Fruit fly (Drosophila melanogaster) whole organism, embryonic: ENCODE data around the gene Vta1.

Experiments used
- Awh ChIP-seq: fragments of 200-800 bp; sonication (Bioruptor generic); IDR thresholded peaks from 2 replicates; pipeline ENCODE4, ENCODE4 v1.3.6; 2022; ENCODE audit warnings: missing biosample characterization, missing genetic modification characterization
- Blimp-1 ChIP-seq: fragments of 200-800 bp; sonication (Bioruptor generic); optimal IDR thresholded peaks from 3 replicates; lab custom pipeline; 2018; ENCODE audit warnings: missing biosample characterization, missing genetic modification characterization, mild to moderate bottlenecking, moderate library complexity, missing genetic modification reagents
- CG15011 ChIP-seq: fragments of 200-800 bp; sonication (Bioruptor generic); optimal IDR thresholded peaks from 3 replicates; lab custom pipeline; 2018; ENCODE audit warnings: missing biosample characterization, mild to moderate bottlenecking, missing genetic modification characterization
- CG16813 ChIP-seq: fragments of 200-800 bp; sonication (Bioruptor generic); IDR thresholded peaks from 3 replicates; pipeline ENCODE4 v1.3.6; 2022; ENCODE audit warnings: missing biosample characterization, missing genetic modification characterization; ENCODE audit not compliant: partially characterized antibody
- CG17361 ChIP-seq: fragments of 200-800 bp; sonication (Bioruptor generic); IDR thresholded peaks from 3 replicates; pipeline ENCODE4 v1.3.6; 2022; ENCODE audit warnings: missing biosample characterization, missing genetic modification characterization
- CG1792 ChIP-seq: fragments of 200-800 bp; sonication (Bioruptor generic); optimal IDR thresholded peaks from 2 replicates; lab custom pipeline; 2016; ENCODE audit warnings: missing biosample characterization, missing genetic modification characterization
- CG18262 ChIP-seq: fragments of 200-800 bp; optimal IDR thresholded peaks from 3 replicates; lab custom pipeline; 2019; ENCODE audit warnings: missing biosample characterization, mild to moderate bottlenecking, missing genetic modification characterization, moderate library complexity
- CG1832 ChIP-seq: fragments of 200-800 bp; sonication (Bioruptor generic); optimal IDR thresholded peaks from 2 replicates; lab custom pipeline; 2017; ENCODE audit warnings: missing biosample characterization, mild to moderate bottlenecking, missing genetic modification characterization, inconsistent platforms
- CG2889 ChIP-seq: fragments of 200-800 bp; sonication (Bioruptor generic); IDR thresholded peaks from 3 replicates; pipeline ENCODE4 v1.3.6; 2022; ENCODE audit warnings: missing biosample characterization, missing genetic modification characterization
- CG4424 ChIP-seq: fragments of 200-800 bp; sonication (Bioruptor generic); optimal IDR thresholded peaks from 3 replicates; lab custom pipeline; 2016; ENCODE audit warnings: missing biosample characterization, missing genetic modification characterization
- CG4854 ChIP-seq: fragments of 200-800 bp; sonication (Bioruptor generic); optimal IDR thresholded peaks from 2 replicates; lab custom pipeline; 2016; ENCODE audit warnings: missing biosample characterization, missing genetic modification characterization, inconsistent platforms
- CG5245 ChIP-seq: fragments of 200-800 bp; sonication (Bioruptor generic); optimal IDR thresholded peaks from 3 replicates; lab custom pipeline; 2016; ENCODE audit warnings: missing biosample characterization, missing genetic modification characterization
- CG8478 ChIP-seq: fragments of >200 bp; optimal IDR thresholded peaks from 2 replicates; lab custom pipeline; 2018
- CG8765 ChIP-seq: fragments of 200-800 bp; sonication (Bioruptor generic); IDR thresholded peaks from 2 replicates; pipeline ENCODE4 v1.3.6; 2022; ENCODE audit warnings: missing biosample characterization, missing genetic modification characterization
- CG9437 ChIP-seq: fragments of 200-800 bp; sonication (Bioruptor generic); optimal IDR thresholded peaks from 2 replicates; lab custom pipeline; 2018; ENCODE audit warnings: missing biosample characterization, mild to moderate bottlenecking, missing genetic modification characterization
- CG9727 ChIP-seq: fragments of 200-800 bp; sonication (Bioruptor generic); optimal IDR thresholded peaks from 3 replicates; lab custom pipeline; 2017; ENCODE audit warnings: missing biosample characterization, mild to moderate bottlenecking, missing genetic modification characterization
- CkIIα-i1 ChIP-seq: fragments of 200-800 bp; sonication (Bioruptor generic); IDR thresholded peaks from 2 replicates; pipeline ENCODE4 v1.3.6; 2022; ENCODE audit warnings: missing biosample characterization, missing genetic modification characterization
- Deaf1 ChIP-seq: fragments of 200-800 bp; optimal IDR thresholded peaks from 3 replicates; lab custom pipeline; 2019; ENCODE audit warnings: missing biosample characterization, mild to moderate bottlenecking, missing genetic modification characterization, moderate library complexity
- Dll ChIP-seq: fragments of 200-800 bp; sonication (Bioruptor generic); IDR thresholded peaks from 4 replicates; pipeline ENCODE4 v1.3.6; 2022; ENCODE audit warnings: missing biosample characterization, missing genetic modification characterization; ENCODE audit not compliant: partially characterized antibody
- Elba2 ChIP-seq: fragments of 200-800 bp; sonication (Bioruptor generic); optimal IDR thresholded peaks from 3 replicates; lab custom pipeline; 2016; ENCODE audit warnings: missing biosample characterization, missing genetic modification characterization
- HLH54F ChIP-seq: fragments of 200-800 bp; sonication (Bioruptor generic); optimal IDR thresholded peaks from 3 replicates; lab custom pipeline; 2016; ENCODE audit warnings: missing biosample characterization, missing genetic modification characterization
- HmgZ ChIP-seq: fragments of 200-800 bp; sonication (Bioruptor generic); optimal IDR thresholded peaks from 2 replicates; lab custom pipeline; 2018; ENCODE audit warnings: missing biosample characterization, mild to moderate bottlenecking, missing genetic modification characterization
- Hr3 ChIP-seq: fragments of 200-800 bp; sonication (Bioruptor generic); optimal IDR thresholded peaks from 3 replicates; lab custom pipeline; 2016; ENCODE audit warnings: missing biosample characterization, missing genetic modification characterization
- Med ChIP-seq: fragments of 200-800 bp; sonication (Bioruptor generic); peaks from one replicate; lab custom pipeline; 2016; ENCODE audit warnings: missing biosample characterization, missing genetic modification characterization, mild to moderate bottlenecking, inconsistent platforms, moderate library complexity
- NC2α ChIP-seq: fragments of 200-800 bp; sonication (Bioruptor generic); optimal IDR thresholded peaks from 2 replicates; lab custom pipeline; 2016; ENCODE audit warnings: missing biosample characterization, missing genetic modification characterization
- NFAT ChIP-seq: fragments of 200-800 bp; sonication (Bioruptor generic); IDR thresholded peaks from 2 replicates; pipeline ENCODE4 v1.3.6; 2022; ENCODE audit warnings: missing biosample characterization, missing genetic modification characterization
- Ptx1 ChIP-seq: fragments of 200-800 bp; sonication (Bioruptor generic); IDR thresholded peaks from 2 replicates; pipeline ENCODE4 v1.3.6; 2022; ENCODE audit warnings: missing biosample characterization, missing genetic modification characterization
- Rfx ChIP-seq: fragments of 200-800 bp; sonication (Bioruptor generic); IDR thresholded peaks from 2 replicates; pipeline ENCODE4 v1.3.6; 2022; ENCODE audit warnings: missing biosample characterization, missing genetic modification characterization
- Taf1 ChIP-seq: fragments of 200-800 bp; sonication (Bioruptor generic); IDR thresholded peaks from 2 replicates; pipeline ENCODE4 v1.3.6; 2022; ENCODE audit warnings: missing biosample characterization, missing genetic modification characterization
- Trl ChIP-seq, 3 experiments: fragments of >200 bp in 2 of 3; fragments of 200-800 bp in 1 of 3; sonication (Bioruptor generic) in 1 of 3; optimal IDR thresholded peaks; 2 replicates in 1 of 3; 3 replicates in 2 of 3; lab custom pipeline; 2016 to 2017; ENCODE audit warnings: missing biosample characterization in 1 of 3, missing genetic modification characterization in 1 of 3
- ara ChIP-seq: fragments of 200-800 bp; sonication (Bioruptor generic); IDR thresholded peaks from 2 replicates; pipeline ENCODE4 v1.3.6; 2022; ENCODE audit warnings: missing biosample characterization, missing genetic modification characterization
- br ChIP-seq: fragments of >200 bp; optimal IDR thresholded peaks from 2 replicates; lab custom pipeline; 2017
- crol ChIP-seq: fragments of 200-800 bp; sonication (Bioruptor generic); IDR thresholded peaks from 2 replicates; pipeline ENCODE4 v1.3.6; 2022; ENCODE audit warnings: missing biosample characterization, missing genetic modification characterization
- emc ChIP-seq: fragments of 200-800 bp; sonication (Bioruptor generic); optimal IDR thresholded peaks from 2 replicates; lab custom pipeline; 2016; ENCODE audit warnings: missing biosample characterization, missing genetic modification characterization
- ems ChIP-seq: fragments of 200-800 bp; sonication (Bioruptor generic); optimal IDR thresholded peaks from 3 replicates; lab custom pipeline; 2016; ENCODE audit warnings: missing biosample characterization, missing genetic modification characterization
- esg ChIP-seq: fragments of 200-800 bp; sonication (Bioruptor generic); conservative IDR thresholded peaks from 2 replicates; pipeline ENCODE4 v1.3.6; 2022; ENCODE audit warnings: missing biosample characterization, missing genetic modification characterization
- ewg ChIP-seq: fragments of 200-800 bp; sonication (Bioruptor generic); optimal IDR thresholded peaks from 3 replicates; lab custom pipeline; 2017; ENCODE audit warnings: mild to moderate bottlenecking, missing biosample characterization, missing genetic modification reagents, missing genetic modification characterization
- gce ChIP-seq: fragments of 200-800 bp; sonication (Bioruptor generic); IDR thresholded peaks from 3 replicates; pipeline ENCODE4 v1.3.6; 2022; ENCODE audit warnings: missing biosample characterization, missing genetic modification characterization
- gro ChIP-seq: fragments of 200-800 bp; sonication (Bioruptor generic); optimal IDR thresholded peaks from 2 replicates; lab custom pipeline; 2016; ENCODE audit warnings: missing biosample characterization, missing genetic modification characterization
- jumu ChIP-seq: fragments of 200-800 bp; sonication (Bioruptor generic); optimal IDR thresholded peaks from 3 replicates; lab custom pipeline; 2016; ENCODE audit warnings: missing biosample characterization, missing genetic modification characterization
- kni ChIP-seq: fragments of 200-800 bp; sonication (Bioruptor generic); optimal IDR thresholded peaks from 3 replicates; lab custom pipeline; 2017; ENCODE audit warnings: mild to moderate bottlenecking, missing biosample characterization, missing genetic modification reagents, missing genetic modification characterization
- lab ChIP-seq: fragments of 200-800 bp; sonication (Bioruptor generic); optimal IDR thresholded peaks from 3 replicates; lab custom pipeline; 2017; ENCODE audit warnings: missing biosample characterization, missing genetic modification characterization, mild to moderate bottlenecking, moderate library complexity, missing genetic modification reagents
- nerfin-1 ChIP-seq: fragments of 200-800 bp; sonication (Bioruptor generic); optimal IDR thresholded peaks from 3 replicates; lab custom pipeline; 2019; ENCODE audit warnings: missing biosample characterization, mild to moderate bottlenecking, missing genetic modification characterization, moderate library complexity
- pfk ChIP-seq: fragments of 200-800 bp; sonication (Bioruptor generic); optimal IDR thresholded peaks from 2 replicates; lab custom pipeline; 2018; ENCODE audit warnings: missing biosample characterization, mild to moderate bottlenecking, missing genetic modification characterization, moderate library complexity
- pita ChIP-seq: fragments of 200-800 bp; sonication (Bioruptor generic); optimal IDR thresholded peaks from 2 replicates; lab custom pipeline; 2017; ENCODE audit warnings: missing biosample characterization, mild to moderate bottlenecking, missing genetic modification characterization
- sna ChIP-seq: fragments of 200-800 bp; sonication (Bioruptor generic); IDR thresholded peaks from 2 replicates; pipeline ENCODE4 v1.3.6; 2022; ENCODE audit warnings: missing biosample characterization, missing genetic modification characterization; ENCODE audit not compliant: partially characterized antibody
- sqz ChIP-seq: fragments of 200-800 bp; sonication (Bioruptor generic); optimal IDR thresholded peaks from 3 replicates; lab custom pipeline; 2018; ENCODE audit warnings: missing biosample characterization, mild to moderate bottlenecking, missing genetic modification characterization
- stwl ChIP-seq: fragments of 200-800 bp; sonication (Bioruptor generic); optimal IDR thresholded peaks from 3 replicates; lab custom pipeline; 2018; ENCODE audit warnings: missing biosample characterization, mild to moderate bottlenecking, missing genetic modification characterization, moderate library complexity
- tll ChIP-seq, 2 experiments: fragments of 200-800 bp in 1 of 2; fragments of >200 bp in 1 of 2; sonication (Bioruptor generic) in 1 of 2; optimal IDR thresholded peaks; 2 replicates each; lab custom pipeline; 2017 to 2019; ENCODE audit warnings: missing biosample characterization in 2 of 2, missing genetic modification characterization in 2 of 2, mild to moderate bottlenecking in 1 of 2, moderate library complexity in 1 of 2
- tna ChIP-seq: fragments of 200-800 bp; sonication (Bioruptor generic); IDR thresholded peaks from 2 replicates; pipeline ENCODE4 v1.3.6; 2022; ENCODE audit warnings: missing biosample characterization, missing genetic modification characterization; ENCODE audit not compliant: partially characterized antibody
- tx ChIP-seq: fragments of 200-800 bp; sonication (Bioruptor generic); optimal IDR thresholded peaks from 2 replicates; lab custom pipeline; 2016; ENCODE audit warnings: missing biosample characterization, missing genetic modification characterization
- zen ChIP-seq: fragments of 200-800 bp; sonication (Bioruptor generic); optimal IDR thresholded peaks from 3 replicates; lab custom pipeline; 2018; ENCODE audit warnings: missing biosample characterization, mild to moderate bottlenecking, missing genetic modification characterization, moderate library complexity

Vta1 gene

dm6 chr3L:1628176-1628866 lies 24.4 kb downstream of the Vta1 start, which contains the start of gene CG13928 (continued):
- TF ChIP-seq lab (GFP tag; lab: Kevin White, UChicago) (peak; percentile 9), Trl (optimal IDR thresholded peaks at IDR 0.05; lab: Kevin White, UChicago) (peak; percentile 24 to 53), Trl (GFP tag; optimal IDR thresholded peaks at IDR 0.05; lab: Kevin White, UChicago) (no peak), emc (GFP tag; lab: Kevin White, UChicago) (no peak), CG17361 (no peak), zen (tag; lab: Kevin White, UChicago) (no peak), CG9727 (no peak), kni (GFP tag; lab: Kevin White, UChicago) (no peak), pfk (no peak), nerfin-1 (tag; lab: Kevin White, UChicago) (peak; percentile 21), tx (no peak), HmgZ (tag; lab: Kevin White, UChicago) (no peak), ewg (peak; percentile 89), HLH54F (GFP tag; lab: Kevin White, UChicago) (no peak), Hr3 (no peak), Dll (GFP tag; lab: Robert Waterston, UW) (no peak), CG4854 (GFP tag; lab: Kevin White, UChicago) (no peak), CG1792 (GFP tag; lab: Kevin White, UChicago) (no peak), ara (GFP tag; lab: Robert Waterston, UW) (no peak), CkIIα-i1 (GFP tag; lab: Robert Waterston, UW) (no peak), CG2889 (no peak), gce (GFP tag; lab: Robert Waterston, UW) (no peak), pita (GFP tag; lab: Kevin White, UChicago) (no peak), Taf1 (no peak), NFAT (GFP tag; lab: Robert Waterston, UW) (0 out of 2 replicates have a peak, but pooled peaks have one; percentile 36), Blimp-1 (GFP tag; lab: Kevin White, UChicago) (no peak), br (lab: Kevin White, UChicago) (no peak), gro (GFP tag; lab: Kevin White, UChicago) (no peak), Ptx1 (no peak; the same call in 1 of the 2 replicates), CG1832 (GFP tag; lab: Kevin White, UChicago) (no peak), Awh (no peak), CG5245 (no peak)

- TF ChIP-seq tna (no peak), CG15011 (GFP tag; lab: Kevin White, UChicago) (no peak), CG18262 (no peak), CG9437 (no peak), Rfx (GFP tag; lab: Robert Waterston, UW) (no peak), CG4424 (GFP tag; lab: Kevin White, UChicago) (no peak), jumu (no peak), CG16813 (GFP tag; lab: Robert Waterston, UW) (no peak), CG8478 (lab: Kevin White, UChicago) (no peak), crol (peak; percentile 74), sna (no peak), ems (GFP tag; lab: Kevin White, UChicago) (no peak), tll (GFP tag; optimal IDR thresholded peaks at IDR 0.05; lab: Kevin White, UChicago) (no peak), esg (no peak), CG9727 (no peak), CG8765 (GFP tag; lab: Robert Waterston, UW) (no peak), Deaf1 (tag; lab: Kevin White, UChicago) (peak; percentile 31), Elba2 (no peak), stwl (no peak), sqz (no peak), NC2α (GFP tag; lab: Kevin White, UChicago) (no peak), Med (GFP tag; lab: Kevin White, UChicago) (no peak)
Observed at dm6 chr3L:1626924-1627323, 25.8 kb downstream of the Vta1 start.
